Fruit fly (Drosophila melanogaster) whole organism, embryonic: ENCODE measurements around the gene CG13896.

Experiments
- Abd-B ChIP-seq: fragments of 200-800 bp; sonication (Bioruptor generic); optimal IDR thresholded peaks from 2 replicates; lab custom pipeline; 2018; ENCODE audit warnings: missing biosample characterization, mild to moderate bottlenecking, missing genetic modification characterization, moderate library complexity
- CG12769 ChIP-seq: fragments of 200-800 bp; sonication (Bioruptor generic); optimal IDR thresholded peaks from 2 replicates; lab custom pipeline; 2019; ENCODE audit warnings: missing biosample characterization, mild to moderate bottlenecking, missing genetic modification characterization, moderate library complexity
- CG13894 ChIP-seq: fragments of 200-800 bp; sonication (Bioruptor generic); optimal IDR thresholded peaks from 3 replicates; lab custom pipeline; 2018; ENCODE audit warnings: missing biosample characterization, mild to moderate bottlenecking, missing genetic modification characterization, moderate library complexity
- CG14710 ChIP-seq: fragments of 200-800 bp; sonication (Bioruptor generic); optimal IDR thresholded peaks from 3 replicates; lab custom pipeline; 2019; ENCODE audit warnings: missing biosample characterization, mild to moderate bottlenecking, missing genetic modification characterization, moderate library complexity
- CG15011 ChIP-seq: fragments of 200-800 bp; sonication (Bioruptor generic); optimal IDR thresholded peaks from 3 replicates; lab custom pipeline; 2018; ENCODE audit warnings: missing biosample characterization, mild to moderate bottlenecking, missing genetic modification characterization
- CG15073 ChIP-seq: fragments of 200-800 bp; sonication (Bioruptor generic); optimal IDR thresholded peaks from 2 replicates; lab custom pipeline; 2016; ENCODE audit warnings: missing biosample characterization, missing genetic modification characterization
- CG17361 ChIP-seq: fragments of 200-800 bp; sonication (Bioruptor generic); IDR thresholded peaks from 3 replicates; pipeline ENCODE4 v1.3.6; 2022; ENCODE audit warnings: missing biosample characterization, missing genetic modification characterization
- CG2120 ChIP-seq: fragments of 200-800 bp; sonication (Bioruptor generic); optimal IDR thresholded peaks from 3 replicates; lab custom pipeline; 2016; ENCODE audit warnings: missing biosample characterization, missing genetic modification characterization
- CG2712 ChIP-seq: fragments of 200-800 bp; optimal IDR thresholded peaks from 3 replicates; lab custom pipeline; 2019; ENCODE audit warnings: missing biosample characterization, mild to moderate bottlenecking, missing genetic modification characterization, moderate library complexity
- CG33213 ChIP-seq: fragments of 200-800 bp; sonication (Bioruptor generic); optimal IDR thresholded peaks from 3 replicates; lab custom pipeline; 2016; ENCODE audit warnings: missing biosample characterization, missing genetic modification characterization
- CG6813 ChIP-seq: fragments of 200-800 bp; sonication (Bioruptor generic); optimal IDR thresholded peaks from 2 replicates; lab custom pipeline; 2017; ENCODE audit warnings: missing biosample characterization, missing genetic modification characterization, mild to moderate bottlenecking, moderate library complexity, missing genetic modification reagents
- CG7745 ChIP-seq: fragments of 200-800 bp; sonication (Bioruptor generic); optimal IDR thresholded peaks from 2 replicates; lab custom pipeline; 2018; ENCODE audit warnings: missing biosample characterization, mild to moderate bottlenecking, missing genetic modification characterization, moderate library complexity
- CG8290 ChIP-seq, 3 experiments: fragments of 200-800 bp; sonication (Bioruptor generic); optimal IDR thresholded peaks; 2 replicates each; lab custom pipeline; 2016 to 2019; ENCODE audit warnings: missing biosample characterization in 3 of 3, missing genetic modification characterization in 3 of 3, mild to moderate bottlenecking in 2 of 3, moderate library complexity in 1 of 3
- CG8359 ChIP-seq: fragments of 200-800 bp; sonication (Bioruptor generic); optimal IDR thresholded peaks from 2 replicates; lab custom pipeline; 2017; ENCODE audit warnings: missing biosample characterization, mild to moderate bottlenecking, missing genetic modification characterization, borderline replicate concordance
- CG8765 ChIP-seq: fragments of 200-800 bp; sonication (Bioruptor generic); IDR thresholded peaks from 2 replicates; pipeline ENCODE4 v1.3.6; 2022; ENCODE audit warnings: missing biosample characterization, missing genetic modification characterization
- CG9437 ChIP-seq: fragments of 200-800 bp; sonication (Bioruptor generic); optimal IDR thresholded peaks from 2 replicates; lab custom pipeline; 2018; ENCODE audit warnings: missing biosample characterization, mild to moderate bottlenecking, missing genetic modification characterization
- CG9797 ChIP-seq: fragments of 200-800 bp; sonication (Bioruptor generic); optimal IDR thresholded peaks from 3 replicates; lab custom pipeline; 2018; ENCODE audit warnings: missing biosample characterization, mild to moderate bottlenecking, missing genetic modification characterization
- CoRest ChIP-seq: fragments of 200-800 bp; sonication (Bioruptor generic); optimal IDR thresholded peaks from 3 replicates; lab custom pipeline; 2018; ENCODE audit warnings: missing biosample characterization, mild to moderate bottlenecking, missing genetic modification characterization, moderate library complexity
- E2f2 ChIP-seq: fragments of 200-800 bp; sonication (Bioruptor generic); IDR thresholded peaks from 2 replicates; pipeline ENCODE4 v1.3.6; 2022; ENCODE audit warnings: missing biosample characterization, missing genetic modification characterization
- Elba2 ChIP-seq: fragments of 200-800 bp; sonication (Bioruptor generic); optimal IDR thresholded peaks from 3 replicates; lab custom pipeline; 2016; ENCODE audit warnings: missing biosample characterization, missing genetic modification characterization
- HLH4C ChIP-seq: fragments of 200-800 bp; sonication (Bioruptor generic); IDR thresholded peaks from 3 replicates; pipeline ENCODE4 v1.3.6; 2022; ENCODE audit warnings: missing biosample characterization, missing genetic modification characterization; ENCODE audit not compliant: partially characterized antibody
- HmgZ ChIP-seq: fragments of 200-800 bp; sonication (Bioruptor generic); optimal IDR thresholded peaks from 2 replicates; lab custom pipeline; 2018; ENCODE audit warnings: missing biosample characterization, mild to moderate bottlenecking, missing genetic modification characterization
- Hsf ChIP-seq: fragments of 200-800 bp; sonication (Bioruptor generic); optimal IDR thresholded peaks from 3 replicates; lab custom pipeline; 2016; ENCODE audit warnings: missing biosample characterization, missing genetic modification characterization
- Kr ChIP-seq: fragments of 200-800 bp; sonication (Bioruptor generic); optimal IDR thresholded peaks from 2 replicates; lab custom pipeline; 2017; ENCODE audit warnings: missing biosample characterization, mild to moderate bottlenecking, missing genetic modification characterization
- Med ChIP-seq: fragments of 200-800 bp; sonication (Bioruptor generic); peaks from one replicate; lab custom pipeline; 2016; ENCODE audit warnings: missing biosample characterization, missing genetic modification characterization, mild to moderate bottlenecking, inconsistent platforms, moderate library complexity
- NK7.1 ChIP-seq: fragments of 200-800 bp; sonication (Bioruptor generic); optimal IDR thresholded peaks from 3 replicates; lab custom pipeline; 2016; ENCODE audit warnings: missing biosample characterization, missing genetic modification characterization
- Opbp ChIP-seq: fragments of 200-800 bp; sonication (Bioruptor generic); IDR thresholded peaks from 3 replicates; pipeline ENCODE4 v1.3.6; 2022; ENCODE audit warnings: missing biosample characterization, missing genetic modification characterization; ENCODE audit not compliant: partially characterized antibody
- Rfx ChIP-seq: fragments of 200-800 bp; sonication (Bioruptor generic); IDR thresholded peaks from 2 replicates; pipeline ENCODE4 v1.3.6; 2022; ENCODE audit warnings: missing biosample characterization, missing genetic modification characterization
- amos ChIP-seq: fragments of 200-800 bp; sonication (Bioruptor generic); IDR thresholded peaks from 2 replicates; pipeline ENCODE4 v1.3.6; 2022; ENCODE audit warnings: missing biosample characterization, missing genetic modification characterization; ENCODE audit not compliant: partially characterized antibody
- ci ChIP-seq: fragments of 200-800 bp; sonication (Bioruptor generic); IDR thresholded peaks from 3 replicates; pipeline ENCODE4 v1.3.6; 2022; ENCODE audit warnings: missing biosample characterization, missing genetic modification characterization
- dysf ChIP-seq: fragments of 200-800 bp; sonication (Bioruptor generic); IDR thresholded peaks from 3 replicates; pipeline ENCODE4 v1.3.6; 2022; ENCODE audit warnings: missing biosample characterization, missing genetic modification characterization
- exex ChIP-seq: fragments of 200-800 bp; sonication (Bioruptor generic); optimal IDR thresholded peaks from 4 replicates; lab custom pipeline; 2018; ENCODE audit warnings: missing biosample characterization, mild to moderate bottlenecking, missing genetic modification characterization, moderate library complexity
- fu2 ChIP-seq: fragments of 200-800 bp; sonication (Bioruptor generic); optimal IDR thresholded peaks from 2 replicates; lab custom pipeline; 2016; ENCODE audit warnings: missing biosample characterization, missing genetic modification characterization
- gsb ChIP-seq: fragments of 200-800 bp; sonication (Bioruptor generic); IDR thresholded peaks from 2 replicates; pipeline ENCODE4 v1.3.6; 2022; ENCODE audit warnings: missing biosample characterization, missing genetic modification characterization
- hb ChIP-seq: fragments of 200-800 bp; sonication (Bioruptor generic); IDR thresholded peaks from 3 replicates; pipeline ENCODE4 v1.3.6; 2022; ENCODE audit warnings: missing biosample characterization, missing genetic modification characterization; ENCODE audit not compliant: partially characterized antibody
- klu ChIP-seq: fragments of 200-800 bp; sonication (Bioruptor generic); IDR thresholded peaks from 2 replicates; pipeline ENCODE4 v1.3.6; 2022; ENCODE audit warnings: missing biosample characterization, missing genetic modification characterization
- knrl ChIP-seq: fragments of 200-800 bp; sonication (Bioruptor generic); IDR thresholded peaks from 3 replicates; pipeline ENCODE4 v1.3.6; 2022; ENCODE audit warnings: missing biosample characterization, missing genetic modification characterization; ENCODE audit not compliant: partially characterized antibody
- mld ChIP-seq: fragments of 200-800 bp; sonication (Bioruptor generic); IDR thresholded peaks from 3 replicates; pipeline ENCODE4 v1.3.6; 2022; ENCODE audit warnings: missing biosample characterization, missing genetic modification characterization; ENCODE audit not compliant: partially characterized antibody
- otp ChIP-seq: fragments of 200-800 bp; sonication (Bioruptor generic); IDR thresholded peaks from 3 replicates; pipeline ENCODE4, ENCODE4 v1.3.6; 2022; ENCODE audit warnings: missing biosample characterization, missing genetic modification characterization
- phol ChIP-seq: fragments of 200-800 bp; sonication (Bioruptor generic); optimal IDR thresholded peaks from 3 replicates; lab custom pipeline; 2018; ENCODE audit warnings: missing biosample characterization, mild to moderate bottlenecking, missing genetic modification characterization, moderate library complexity
- pita ChIP-seq: fragments of 200-800 bp; sonication (Bioruptor generic); optimal IDR thresholded peaks from 2 replicates; lab custom pipeline; 2017; ENCODE audit warnings: missing biosample characterization, mild to moderate bottlenecking, missing genetic modification characterization
- pnt ChIP-seq: fragments of 200-800 bp; sonication (Bioruptor generic); optimal IDR thresholded peaks from 3 replicates; lab custom pipeline; 2016; ENCODE audit warnings: missing biosample characterization, missing genetic modification characterization
- ro ChIP-seq: fragments of 200-800 bp; sonication (Bioruptor generic); IDR thresholded peaks from 2 replicates; pipeline ENCODE4 v1.3.6; 2022; ENCODE audit warnings: missing biosample characterization, missing genetic modification characterization
- tio ChIP-seq: fragments of 200-800 bp; sonication (Bioruptor generic); optimal IDR thresholded peaks from 2 replicates; lab custom pipeline; 2017; ENCODE audit warnings: missing biosample characterization, missing genetic modification characterization, inconsistent platforms
- twi ChIP-seq: fragments of 200-800 bp; optimal IDR thresholded peaks from 2 replicates; lab custom pipeline; 2019; ENCODE audit warnings: missing biosample characterization, mild to moderate bottlenecking, missing genetic modification characterization, moderate library complexity
- tx ChIP-seq: fragments of 200-800 bp; sonication (Bioruptor generic); optimal IDR thresholded peaks from 2 replicates; lab custom pipeline; 2016; ENCODE audit warnings: missing biosample characterization, missing genetic modification characterization
- vvl ChIP-seq: fragments of 200-800 bp; sonication (Bioruptor generic); IDR thresholded peaks from 2 replicates; pipeline ENCODE4 v1.3.6; 2022; ENCODE audit warnings: missing biosample characterization, missing genetic modification characterization
- zf30C ChIP-seq: fragments of 200-800 bp; sonication (Bioruptor generic); optimal IDR thresholded peaks from 3 replicates; lab custom pipeline; 2018; ENCODE audit warnings: missing biosample characterization, mild to moderate bottlenecking, missing genetic modification characterization

CG13896 gene

DNA sequence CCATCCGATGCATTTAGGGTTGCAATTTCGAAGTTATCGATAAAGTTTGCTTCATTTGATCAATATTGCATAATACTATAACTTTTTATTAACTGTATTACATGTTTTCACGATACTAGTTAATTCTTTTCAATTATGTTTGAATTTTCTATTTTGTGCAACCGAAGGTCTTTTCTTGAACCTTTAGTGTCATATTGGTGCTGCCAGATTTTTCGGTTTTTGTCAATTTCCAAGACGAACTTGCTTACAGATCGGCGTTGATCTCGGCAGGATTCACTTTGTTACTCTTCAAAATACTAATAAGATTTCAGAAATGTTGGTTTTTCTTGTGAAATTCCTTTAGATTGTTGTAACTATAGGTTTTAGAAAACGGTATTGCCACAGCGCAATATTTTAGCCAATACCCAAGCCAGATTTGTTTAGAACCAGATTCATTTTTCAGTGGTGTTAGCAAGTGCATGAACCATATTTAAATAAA lies 1.3 kb downstream of the CG13896 start, which contains the start of gene CkIIalpha-i3 (continued):
- TF ChIP-seq knrl (GFP tag; lab: Robert Waterston, UW), result peak; percentile 33; the same call in 1 of the 3 replicates
- 0 out of 3 replicates have a peak, but pooled peaks have one; percentile 33 for TF ChIP-seq CG17361 (GFP tag; lab: Robert Waterston, UW)
- TF ChIP-seq ro (GFP tag; lab: Robert Waterston, UW), result no peak
- no peak for TF ChIP-seq amos
- TF ChIP-seq CoRest (tag; lab: Kevin White, UChicago), result peak; percentile 30
- TF ChIP-seq Hsf (GFP tag; lab: Kevin White, UChicago), result no peak
- peak; percentile 68 for TF ChIP-seq CG13894 (tag; lab: Kevin White, UChicago)
- peak; percentile 26 for TF ChIP-seq phol
- TF ChIP-seq pnt (GFP tag; lab: Kevin White, UChicago), result peak; percentile 4
- TF ChIP-seq klu (GFP tag; lab: Robert Waterston, UW), result no peak
- no peak for TF ChIP-seq NK7.1 (GFP tag; lab: Kevin White, UChicago)
- TF ChIP-seq vvl (GFP tag; lab: Robert Waterston, UW), result peak; percentile 38; the same call in 1 of the 2 replicates
- no peak for TF ChIP-seq CG8359 (GFP tag; lab: Kevin White, UChicago)
- no peak for TF ChIP-seq CG15011
- peak; percentile 20 for TF ChIP-seq tio
- peak; percentile 13 for TF ChIP-seq HmgZ (tag; lab: Kevin White, UChicago)
- no peak for TF ChIP-seq Opbp (GFP tag; lab: Robert Waterston, UW)
- no peak for TF ChIP-seq CG7745 (tag; lab: Kevin White, UChicago)
- no peak for TF ChIP-seq CG9797
- no peak for TF ChIP-seq Rfx (GFP tag; lab: Robert Waterston, UW)
- TF ChIP-seq CG15073 (GFP tag; lab: Kevin White, UChicago), result no peak
- TF ChIP-seq fu2 (GFP tag; lab: Kevin White, UChicago), result no peak
- TF ChIP-seq pita (GFP tag; lab: Kevin White, UChicago), result peak; percentile 82
- TF ChIP-seq twi (tag; lab: Kevin White, UChicago), result no peak
- no peak for TF ChIP-seq CG6813
- TF ChIP-seq CG14710, result peak; percentile 47
- TF ChIP-seq mld (GFP tag; lab: Robert Waterston, UW), result no peak
- TF ChIP-seq hb, result no peak
- TF ChIP-seq otp (GFP tag; lab: Robert Waterston, UW), result no peak
- TF ChIP-seq zf30C (GFP tag; lab: Kevin White, UChicago), result no peak
- no peak for TF ChIP-seq Kr (GFP tag; lab: Kevin White, UChicago)
- TF ChIP-seq exex (tag; lab: Kevin White, UChicago), result no peak
- no peak for TF ChIP-seq gsb (GFP tag; lab: Robert Waterston, UW)
- TF ChIP-seq CG33213 (GFP tag; lab: Kevin White, UChicago), result peak; percentile 22
- TF ChIP-seq CG9437 (GFP tag; lab: Kevin White, UChicago), result no peak
- TF ChIP-seq CG2712 (tag; lab: Kevin White, UChicago), result peak; percentile 36
- TF ChIP-seq, all 482 proteins: peak for 44

DNA sequence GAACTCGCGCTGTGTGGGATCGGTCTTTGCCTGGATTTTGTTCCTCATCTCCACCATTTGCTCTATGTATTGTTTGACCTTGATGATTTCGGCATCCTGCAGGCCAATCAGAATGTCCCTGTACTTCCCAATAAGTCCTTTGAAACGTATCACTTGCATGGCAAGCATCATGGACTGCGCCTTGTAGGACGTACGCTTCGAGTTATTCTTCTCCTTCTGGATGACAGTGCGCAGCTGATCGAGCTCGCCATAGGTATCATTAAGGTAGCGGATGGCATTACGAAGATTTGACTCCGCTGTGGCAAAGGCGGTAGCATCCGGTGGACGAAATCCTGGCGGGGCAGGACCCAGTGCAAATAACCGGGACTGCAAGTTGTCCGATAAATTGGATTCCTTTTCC lies 1.8 kb downstream of the CG13896 start:
- TF ChIP-seq Elba2 (GFP tag; lab: Kevin White, UChicago) (peak; percentile 71), E2f2 (GFP tag; lab: Robert Waterston, UW) (0 out of 2 replicates have a peak, but pooled peaks have one; percentile 3), CG8290 (GFP tag; optimal IDR thresholded peaks at IDR 0.05; lab: Kevin White, UChicago) (no peak), CG8290 (tag; optimal IDR thresholded peaks at IDR 0.05; lab: Kevin White, UChicago) (peak in 1 of 2 experiments; percentile 57), CG2120 (GFP tag; lab: Kevin White, UChicago) (no peak), Med (peak; percentile 57), ci (GFP tag; lab: Robert Waterston, UW) (0 out of 3 replicates have a peak, but pooled peaks have one; percentile 6), CG12769 (tag; lab: Kevin White, UChicago) (no peak), CG8765 (GFP tag; lab: Robert Waterston, UW) (no peak), Abd-B (no peak), tx (no peak), dysf (GFP tag; lab: Robert Waterston, UW) (0 out of 3 replicates have a peak, but pooled peaks have one; percentile 9), HLH4C (0 out of 3 replicates have a peak, but pooled peaks have one; percentile 10)
